Fruit fly (Drosophila melanogaster) whole organism, wandering third instar larva: ENCODE measurements around the gene Nadsyn.

Source experiments
- GATAd ChIP-seq: sonication (Bioruptor generic); optimal IDR thresholded peaks from 2 replicates; lab custom pipeline; 2016; ENCODE audit warnings: missing biosample characterization, missing genetic modification characterization
- pan ChIP-seq: fragments of >200 bp; optimal IDR thresholded peaks from 2 replicates; lab custom pipeline; 2017

DNA sequence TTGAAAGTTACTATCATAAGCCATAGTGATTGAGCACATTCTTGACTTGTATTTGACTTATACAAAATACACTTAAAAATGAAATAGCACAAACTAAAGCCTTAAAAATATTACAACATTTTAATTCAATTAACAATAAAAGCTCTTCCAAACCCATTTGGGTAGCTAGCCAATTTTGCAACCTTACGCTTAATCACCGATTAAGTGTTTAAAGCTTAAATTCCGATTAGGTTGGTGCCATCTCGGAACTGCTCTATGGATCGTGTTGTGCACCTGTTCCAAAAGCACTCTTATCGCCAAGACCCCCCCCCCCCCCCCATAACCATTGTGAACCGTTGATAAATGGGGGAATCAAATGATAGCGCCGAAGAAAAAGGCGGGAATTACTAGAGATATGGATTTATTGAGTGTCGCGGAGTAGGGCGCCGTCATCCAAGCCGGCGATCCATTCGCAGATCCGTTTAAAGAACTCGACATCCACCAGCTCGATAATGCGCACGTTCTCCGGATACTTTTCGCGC lies 40.1 kb downstream of the Nadsyn start:
- TF ChIP-seq GATAd (GFP tag; lab: Kevin White, UChicago) (no peak), pan (lab: Kevin White, UChicago) (no peak)
